Fruit fly (Drosophila melanogaster): Measurements from ENCODE around the gene CG7650.

CG7650 gene

dm6 chr3L:15563058-15563850 is 46.9 kb downstream of the CG7650 start, which contains the start of the genes CG7739 and SCCRO:
TSS of gene CG7739 (minus strand) at chr3L:15563065.
TSS of gene SCCRO (plus strand) at chr3L:15563427.
- 0 out of 2 replicates have a peak, but pooled peaks have one; percentile 51 for TF ChIP-seq CG12605 (GFP tag; IDR thresholded peaks at IDR 0.05)
- peak; percentile 45 for TF ChIP-seq D1 (tag; optimal IDR thresholded peaks at IDR 0.05)
- no peak for TF ChIP-seq Pif1B (GFP tag; optimal IDR thresholded peaks at IDR 0.05)
- TF ChIP-seq CG8301 (tag; optimal IDR thresholded peaks at IDR 0.05) = peak; percentile 3
- TF ChIP-seq CG15710 (tag; optimal IDR thresholded peaks at IDR 0.05) = peak; percentile 51
- TF ChIP-seq CG13204 (GFP tag; optimal IDR thresholded peaks at IDR 0.05) = no peak
- peak; percentile 42 for TF ChIP-seq Snoo (tag; optimal IDR thresholded peaks at IDR 0.05)
- no peak for TF ChIP-seq Pif1A (GFP tag; optimal IDR thresholded peaks at IDR 0.05)
- TF ChIP-seq Ets98B (GFP tag; IDR thresholded peaks at IDR 0.05) = peak; percentile 62
- TF ChIP-seq CG17806 (tag; optimal IDR thresholded peaks at IDR 0.05) = peak; percentile 58
- no peak for TF ChIP-seq CG10348 (GFP tag; IDR thresholded peaks at IDR 0.05)
- peak; percentile 57; the same call in 1 of the 2 replicates for TF ChIP-seq CG32121 (GFP tag; IDR thresholded peaks at IDR 0.05)
- peak; percentile 9 for TF ChIP-seq CG34367 (tag; optimal IDR thresholded peaks at IDR 0.05)
- TF ChIP-seq CG14655 (GFP tag; optimal IDR thresholded peaks at IDR 0.05) = no peak
- no peak for TF ChIP-seq EcR (GFP tag; optimal IDR thresholded peaks at IDR 0.05)
- no peak for TF ChIP-seq gl (tag; optimal IDR thresholded peaks at IDR 0.05)
- 0 out of 3 replicates have a peak, but pooled peaks have one; percentile 49 for TF ChIP-seq fd96Ca (GFP tag; IDR thresholded peaks at IDR 0.05)
- TF ChIP-seq CG4496 (GFP tag; IDR thresholded peaks at IDR 0.05) = peak; percentile 71; the same call in 2 of the 3 replicates
- peak; percentile 25 for TF ChIP-seq CG8159 (tag; optimal IDR thresholded peaks at IDR 0.05)
- no peak for TF ChIP-seq rn (GFP tag; IDR thresholded peaks at IDR 0.05)
- TF ChIP-seq CG9948 (tag; optimal IDR thresholded peaks at IDR 0.05) = peak; percentile 58

- TF ChIP-seq CG8301 (tag; optimal IDR thresholded peaks at IDR 0.05) = no peak
- TF ChIP-seq rn (GFP tag; IDR thresholded peaks at IDR 0.05) = no peak
- TF ChIP-seq CG8159 (tag; optimal IDR thresholded peaks at IDR 0.05) = no peak
- TF ChIP-seq Snoo (tag; optimal IDR thresholded peaks at IDR 0.05) = no peak
- no peak for TF ChIP-seq CG14655 (GFP tag; optimal IDR thresholded peaks at IDR 0.05)
- no peak for TF ChIP-seq fd96Ca (GFP tag; IDR thresholded peaks at IDR 0.05)
- no peak; the same call in 2 of the 3 replicates for TF ChIP-seq CG4496 (GFP tag; IDR thresholded peaks at IDR 0.05)
- TF ChIP-seq D1 (tag; optimal IDR thresholded peaks at IDR 0.05) = no peak
- TF ChIP-seq EcR (GFP tag; optimal IDR thresholded peaks at IDR 0.05) = no peak
- no peak for TF ChIP-seq CG17806 (tag; optimal IDR thresholded peaks at IDR 0.05)
Observed at dm6 chr3L:15562727-15563057, 47.5 kb downstream of the CG7650 start.

All from whole organism, pupa.